Fruit fly (Drosophila melanogaster): ENCODE measurements around the gene Gdap1.

The Gdap1 gene

dm6 chr3L:5178903-5179302 is 37.1 kb downstream of the Gdap1 start:
- TF ChIP-seq Ets65A (GFP tag) (peak; percentile 21), gcm (GFP tag; optimal IDR thresholded peaks at IDR 0.05) (peak; percentile 28), caup (GFP tag; optimal IDR thresholded peaks at IDR 0.05; ENCODE audit: severe bottlenecking) (no peak), CG10321 (GFP tag; IDR thresholded peaks at IDR 0.05) (0 out of 2 replicates have a peak, but pooled peaks have one; percentile 5), CG1832 (GFP tag; optimal IDR thresholded peaks at IDR 0.05) (no peak), Sin3A (optimal IDR thresholded peaks at IDR 0.05) (no peak), dan (GFP tag; IDR thresholded peaks at IDR 0.05) (no peak), Nf-YC (tag; optimal IDR thresholded peaks at IDR 0.05) (peak; percentile 5), ttk (GFP tag; IDR thresholded peaks at IDR 0.05) (0 out of 2 replicates have a peak, but pooled peaks have one; percentile 14), dati (GFP tag; IDR thresholded peaks at IDR 0.05) (no peak), Hey (tag; optimal IDR thresholded peaks at IDR 0.05) (peak; percentile 76), Med (GFP tag) (peak; percentile 72), cg (GFP tag; optimal IDR thresholded peaks at IDR 0.05) (peak; percentile 32), psq (GFP tag; optimal IDR thresholded peaks at IDR 0.05) (no peak), CG11695 (GFP tag; IDR thresholded peaks at IDR 0.05) (no peak), Aef1 (GFP tag; IDR thresholded peaks at IDR 0.05) (no peak), kni (GFP tag; optimal IDR thresholded peaks at IDR 0.05) (no peak), pros (GFP tag; optimal IDR thresholded peaks at IDR 0.05) (peak; percentile 4), Usf (GFP tag; optimal IDR thresholded peaks at IDR 0.05) (no peak), zfh1 (GFP tag; IDR thresholded peaks at IDR 0.05) (no peak), Awh (GFP tag; IDR thresholded peaks at IDR 0.05) (no peak), CG14965 (GFP tag; optimal IDR thresholded peaks at IDR 0.05; ENCODE audit: borderline replicate concordance) (no peak), CG6765 (GFP tag; optimal IDR thresholded peaks at IDR 0.05) (no peak), CG12659 (GFP tag; optimal IDR thresholded peaks at IDR 0.05) (no peak), pita (GFP tag; optimal IDR thresholded peaks at IDR 0.05) (no peak), CG32532 (GFP tag; IDR thresholded peaks at IDR 0.05) (0 out of 2 replicates have a peak, but pooled peaks have one; percentile 35), pum (GFP tag; optimal IDR thresholded peaks at IDR 0.05) (no peak), chinmo (GFP tag; IDR thresholded peaks at IDR 0.05; ENCODE audit: partially characterized antibody) (0 out of 4 replicates have a peak, but pooled peaks have one; percentile 23), cwo (GFP tag; optimal IDR thresholded peaks at IDR 0.05) (peak; percentile 16), CG10979 (tag; optimal IDR thresholded peaks at IDR 0.05) (no peak)

- TF ChIP-seq CG12071 (GFP tag; optimal IDR thresholded peaks at IDR 0.05) (peak; percentile 8), bbx (GFP tag; IDR thresholded peaks at IDR 0.05; ENCODE audit: partially characterized antibody) (0 out of 2 replicates have a peak, but pooled peaks have one; percentile 32), ATbp (GFP tag; optimal IDR thresholded peaks at IDR 0.05) (peak; percentile 2), CG7928 (GFP tag; optimal IDR thresholded peaks at IDR 0.05) (no peak), ap (GFP tag; IDR thresholded peaks at IDR 0.05) (0 out of 2 replicates have a peak, but pooled peaks have one; percentile 25), CG14441 (GFP tag; IDR thresholded peaks at IDR 0.05) (peak; percentile 28; the same call in 1 of the 2 replicates), unpg (GFP tag; optimal IDR thresholded peaks at IDR 0.05) (peak; percentile 8), CG5953 (GFP tag; IDR thresholded peaks at IDR 0.05) (no peak), sr (GFP tag; IDR thresholded peaks at IDR 0.05) (peak; percentile 63; the same call in 2 of the 3 replicates), CG18599 (GFP tag; optimal IDR thresholded peaks at IDR 0.05) (peak; percentile 34), CG32532 (GFP tag; IDR thresholded peaks at IDR 0.05) (0 out of 2 replicates have a peak, but pooled peaks have one; percentile 30), kni (GFP tag; optimal IDR thresholded peaks at IDR 0.05) (no peak), Vsx1 (GFP tag; optimal IDR thresholded peaks at IDR 0.05) (no peak), Sox102F (GFP tag; optimal IDR thresholded peaks at IDR 0.05) (peak; percentile 14), CG7987 (GFP tag; optimal IDR thresholded peaks at IDR 0.05) (peak; percentile 35), PHDP (tag; optimal IDR thresholded peaks at IDR 0.05) (no peak), CG30403 (GFP tag; optimal IDR thresholded peaks at IDR 0.05) (no peak), sqz (GFP tag; optimal IDR thresholded peaks at IDR 0.05) (peak; percentile 31), Rfx (GFP tag; IDR thresholded peaks at IDR 0.05) (peak; percentile 28; the same call in 1 of the 2 replicates), lab (GFP tag; optimal IDR thresholded peaks at IDR 0.05) (peak; percentile 22), CG7372 (GFP tag; IDR thresholded peaks at IDR 0.05) (peak; percentile 39), Mrtf (GFP tag; IDR thresholded peaks at IDR 0.05) (0 out of 3 replicates have a peak, but pooled peaks have one; percentile 5), CoRest (tag; optimal IDR thresholded peaks at IDR 0.05) (peak; percentile 4)
These were observed 38.4 kb downstream of the Gdap1 start for dm6 chr3L:5180179-5180578.

All from whole organism, embryonic.